Fruit fly (Drosophila melanogaster): ENCODE results near the gene Btk.

The Btk gene

dm6 chr2L:8294043-8294442 is 6.8 kb downstream of the Btk start:
- no peak for TF ChIP-seq Ets98B (GFP tag; IDR thresholded peaks at IDR 0.05)
- TF ChIP-seq CG10348 (GFP tag; IDR thresholded peaks at IDR 0.05), result no peak
- no peak for TF ChIP-seq CG13204 (GFP tag; optimal IDR thresholded peaks at IDR 0.05)
- TF ChIP-seq Pif1B (GFP tag; optimal IDR thresholded peaks at IDR 0.05), result no peak
- no peak for TF ChIP-seq Snoo (tag; optimal IDR thresholded peaks at IDR 0.05)
- no peak for TF ChIP-seq D1 (tag; optimal IDR thresholded peaks at IDR 0.05)
- TF ChIP-seq CG4496 (GFP tag; IDR thresholded peaks at IDR 0.05), result no peak
- TF ChIP-seq rn (GFP tag; IDR thresholded peaks at IDR 0.05), result no peak
- no peak for TF ChIP-seq Pif1A (GFP tag; optimal IDR thresholded peaks at IDR 0.05)
- no peak for TF ChIP-seq CG9948 (tag; optimal IDR thresholded peaks at IDR 0.05)
- no peak for TF ChIP-seq CG8301 (tag; optimal IDR thresholded peaks at IDR 0.05)
- no peak for TF ChIP-seq CG14655 (GFP tag; optimal IDR thresholded peaks at IDR 0.05)
- no peak for TF ChIP-seq gl (tag; optimal IDR thresholded peaks at IDR 0.05)
- TF ChIP-seq CG12605 (GFP tag; IDR thresholded peaks at IDR 0.05), result no peak
- no peak for TF ChIP-seq fd96Ca (GFP tag; IDR thresholded peaks at IDR 0.05)
- TF ChIP-seq CG17806 (tag; optimal IDR thresholded peaks at IDR 0.05), result no peak
- no peak for TF ChIP-seq CG8159 (tag; optimal IDR thresholded peaks at IDR 0.05)

- TF ChIP-seq CG8159 (tag; optimal IDR thresholded peaks at IDR 0.05) (peak; percentile 8), Pif1A (GFP tag; optimal IDR thresholded peaks at IDR 0.05) (peak; percentile 21), CG12605 (GFP tag; IDR thresholded peaks at IDR 0.05) (no peak), CG32121 (GFP tag; IDR thresholded peaks at IDR 0.05) (no peak), Snoo (tag; optimal IDR thresholded peaks at IDR 0.05) (peak; percentile 37), rn (GFP tag; IDR thresholded peaks at IDR 0.05) (no peak)
These were observed 7.4 kb downstream of the Btk start for dm6 chr2L:8293449-8293848.

DNA sequence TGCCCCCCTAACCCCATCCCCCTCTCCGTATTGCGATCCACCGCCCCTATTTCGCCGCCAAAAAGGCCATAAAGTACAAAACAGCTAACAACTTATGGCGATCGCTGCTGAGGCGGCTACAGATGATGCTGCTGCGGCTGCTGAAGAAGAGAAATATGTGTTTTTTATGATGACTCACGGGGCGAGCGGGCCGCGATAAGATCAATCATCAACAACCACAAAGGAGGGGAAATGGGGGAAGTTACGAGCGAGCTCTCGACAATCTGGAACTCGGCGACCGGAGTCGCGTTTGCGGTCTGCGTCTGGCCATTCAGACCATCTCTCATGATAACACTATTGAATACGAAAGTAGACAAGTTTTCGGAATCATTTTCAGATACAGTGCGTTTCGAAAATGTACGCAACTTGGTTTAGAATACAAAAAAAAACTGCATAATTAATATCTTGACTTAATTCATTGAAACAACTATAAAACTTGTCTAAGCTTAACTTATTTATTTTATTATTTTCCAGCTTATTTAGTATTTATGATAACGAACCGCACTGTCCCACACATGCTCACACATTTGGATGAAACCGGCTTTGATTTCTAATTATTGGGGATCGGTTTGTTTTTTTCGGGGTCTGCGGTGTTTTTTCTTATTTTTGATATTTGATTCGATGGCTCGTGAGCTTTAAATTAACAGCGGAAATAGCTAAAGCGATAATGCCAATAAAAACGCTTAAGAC is 8.6 kb downstream of the Btk start:
- TF ChIP-seq rn (GFP tag; IDR thresholded peaks at IDR 0.05) (peak; percentile 81), CG13204 (GFP tag; optimal IDR thresholded peaks at IDR 0.05) (peak; percentile 85), Pif1B (GFP tag; optimal IDR thresholded peaks at IDR 0.05) (peak; percentile 64), CG34367 (tag; optimal IDR thresholded peaks at IDR 0.05) (peak; percentile 43), CG12605 (GFP tag; IDR thresholded peaks at IDR 0.05) (peak; percentile 87), CG15710 (tag; optimal IDR thresholded peaks at IDR 0.05) (peak; percentile 50), Snoo (tag; optimal IDR thresholded peaks at IDR 0.05) (peak; percentile 48), CG10348 (GFP tag; IDR thresholded peaks at IDR 0.05) (no peak), Ets98B (GFP tag; IDR thresholded peaks at IDR 0.05) (peak; percentile 95), gl (tag; optimal IDR thresholded peaks at IDR 0.05) (no peak), CG9948 (tag; optimal IDR thresholded peaks at IDR 0.05) (peak; percentile 53), CG32121 (GFP tag; IDR thresholded peaks at IDR 0.05) (peak; percentile 89), CG17806 (tag; optimal IDR thresholded peaks at IDR 0.05) (peak; percentile 62), D1 (tag; optimal IDR thresholded peaks at IDR 0.05) (no peak), CG4496 (GFP tag; IDR thresholded peaks at IDR 0.05) (peak; percentile 91), fd96Ca (GFP tag; IDR thresholded peaks at IDR 0.05) (peak; percentile 65), CG8301 (tag; optimal IDR thresholded peaks at IDR 0.05) (peak; percentile 81), EcR (GFP tag; optimal IDR thresholded peaks at IDR 0.05) (peak; percentile 56), CG14655 (GFP tag; optimal IDR thresholded peaks at IDR 0.05) (peak; percentile 74), CG8159 (tag; optimal IDR thresholded peaks at IDR 0.05) (peak; percentile 66), Pif1A (GFP tag; optimal IDR thresholded peaks at IDR 0.05) (peak; percentile 83)

- TF ChIP-seq CG34367 (tag; optimal IDR thresholded peaks at IDR 0.05) (peak; percentile 69), CG14655 (GFP tag; optimal IDR thresholded peaks at IDR 0.05) (peak; percentile 83), CG9948 (tag; optimal IDR thresholded peaks at IDR 0.05) (peak; percentile 72), CG12605 (GFP tag; IDR thresholded peaks at IDR 0.05) (peak; percentile 72), fd96Ca (GFP tag; IDR thresholded peaks at IDR 0.05) (peak; percentile 85), CG8301 (tag; optimal IDR thresholded peaks at IDR 0.05) (peak; percentile 76), Pif1B (GFP tag; optimal IDR thresholded peaks at IDR 0.05) (peak; percentile 84), CG15710 (tag; optimal IDR thresholded peaks at IDR 0.05) (peak; percentile 81), CG8159 (tag; optimal IDR thresholded peaks at IDR 0.05) (peak; percentile 82), Snoo (tag; optimal IDR thresholded peaks at IDR 0.05) (peak; percentile 88), EcR (GFP tag; optimal IDR thresholded peaks at IDR 0.05) (peak; percentile 89), rn (GFP tag; IDR thresholded peaks at IDR 0.05) (peak; percentile 64), CG17806 (tag; optimal IDR thresholded peaks at IDR 0.05) (peak; percentile 78), Ets98B (GFP tag; IDR thresholded peaks at IDR 0.05) (peak; percentile 76), CG4496 (GFP tag; IDR thresholded peaks at IDR 0.05) (peak; percentile 87), gl (tag; optimal IDR thresholded peaks at IDR 0.05) (peak; percentile 57), D1 (tag; optimal IDR thresholded peaks at IDR 0.05) (peak; percentile 46), CG13204 (GFP tag; optimal IDR thresholded peaks at IDR 0.05) (peak; percentile 82), Pif1A (GFP tag; optimal IDR thresholded peaks at IDR 0.05) (peak; percentile 90), CG32121 (GFP tag; IDR thresholded peaks at IDR 0.05) (peak; percentile 59; the same call in 1 of the 2 replicates), CG10348 (GFP tag; IDR thresholded peaks at IDR 0.05) (no peak)
These were observed 10.1 kb downstream of the Btk start for dm6 chr2L:8290653-8291233.

DNA sequence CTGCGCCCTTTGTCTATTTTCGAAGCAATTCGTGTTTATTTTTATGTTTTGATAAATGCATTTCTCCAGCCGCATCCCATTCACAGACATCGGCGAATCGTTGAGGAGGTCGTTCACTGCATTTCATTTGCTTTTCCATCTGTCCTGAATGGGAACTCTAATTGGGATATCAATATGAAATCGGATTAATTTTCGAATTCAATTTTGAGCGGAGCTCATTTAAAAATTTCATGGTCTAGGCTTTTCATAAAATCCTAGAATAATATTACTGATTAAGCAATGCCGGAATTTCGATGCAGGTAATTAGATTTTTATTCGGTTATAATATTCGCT is 10.8 kb downstream of the Btk start:
- no peak for TF ChIP-seq CG32121 (GFP tag; IDR thresholded peaks at IDR 0.05)
- TF ChIP-seq CG8301 (tag; optimal IDR thresholded peaks at IDR 0.05), result no peak
- TF ChIP-seq CG17806 (tag; optimal IDR thresholded peaks at IDR 0.05), result no peak
- no peak for TF ChIP-seq CG4496 (GFP tag; IDR thresholded peaks at IDR 0.05)
- no peak for TF ChIP-seq Pif1B (GFP tag; optimal IDR thresholded peaks at IDR 0.05)
- no peak for TF ChIP-seq D1 (tag; optimal IDR thresholded peaks at IDR 0.05)
- no peak for TF ChIP-seq gl (tag; optimal IDR thresholded peaks at IDR 0.05)
- TF ChIP-seq EcR (GFP tag; optimal IDR thresholded peaks at IDR 0.05), result no peak
- TF ChIP-seq rn (GFP tag; IDR thresholded peaks at IDR 0.05), result no peak
- no peak for TF ChIP-seq CG14655 (GFP tag; optimal IDR thresholded peaks at IDR 0.05)

Measured in whole organism, pupa.